Worm (Caenorhabditis elegans) whole organism, L4 larva: ENCODE data around the gene ceh-14.
A peak's percentile ranks its signal among the peaks of the same experiment; 100 is the strongest.

Experiments
- F26F4.8 ChIP-seq: fragments of 200-800 bp; sonication (Bioruptor generic); conservative IDR thresholded peaks from 2 replicates; pipeline ENCODE4 v1.3.6; 2022; ENCODE audit warnings: missing genetic modification characterization, missing compliant biosample characterization
- F44E2.7 ChIP-seq: fragments of 200-800 bp; sonication (Bioruptor generic); IDR thresholded peaks from 2 replicates; pipeline ENCODE4 v2.1.2; 2022; ENCODE audit warnings: missing genetic modification characterization, missing compliant biosample characterization
- Y48G9A.11 ChIP-seq: fragments of 200-800 bp; sonication (Bioruptor generic); IDR thresholded peaks from 2 replicates; pipeline ENCODE4 v1.3.6; 2022; ENCODE audit warnings: missing genetic modification reagents, missing genetic modification characterization, missing compliant biosample characterization
- Y5F2A.4 ChIP-seq: fragments of 200-800 bp; sonication (Bioruptor generic); optimal IDR thresholded peaks from 2 replicates; lab custom pipeline; 2018; ENCODE audit warnings: mild to moderate bottlenecking, missing genetic modification characterization, missing compliant biosample characterization
- ZK337.2 ChIP-seq: fragments of 200-800 bp; sonication (Bioruptor generic); IDR thresholded peaks from 2 replicates; pipeline ENCODE4 v1.3.6; 2022; ENCODE audit warnings: missing genetic modification reagents, missing genetic modification characterization, missing compliant biosample characterization
- aly-2 ChIP-seq: sonication (generic microtip); optimal IDR thresholded peaks from 2 replicates; lab custom pipeline; 2018; ENCODE audit warnings: missing biosample characterization, missing genetic modification characterization
- ceh-28 ChIP-seq: fragments of 150-350 bp; optimal IDR thresholded peaks from 2 replicates; lab custom pipeline; 2014; ENCODE audit warnings: missing biosample characterization, missing genetic modification reagents, missing genetic modification characterization
- ceh-44 ChIP-seq: fragments of 200-800 bp; sonication (Bioruptor generic); IDR thresholded peaks from 2 replicates; pipeline ENCODE4 v1.3.6; 2022; ENCODE audit warnings: missing genetic modification reagents, missing genetic modification characterization, missing compliant biosample characterization
- daf-12 ChIP-seq: fragments of 150-350 bp; optimal IDR thresholded peaks from 2 replicates; lab custom pipeline; 2014; ENCODE audit warnings: missing biosample characterization, missing genetic modification reagents, missing genetic modification characterization
- daf-16 ChIP-seq, 3 experiments: sonication (generic microtip); optimal IDR thresholded peaks; 2 replicates each; lab custom pipeline; 2016 to 2017; ENCODE audit warnings: missing genetic modification characterization in 3 of 3, missing genetic modification reagents in 3 of 3, mild to moderate bottlenecking in 2 of 3, missing compliant biosample characterization in 2 of 3, missing biosample characterization in 1 of 3, moderate library complexity in 1 of 3
- dmd-6 ChIP-seq: fragments of 200-800 bp; sonication (Bioruptor generic); IDR thresholded peaks from 2 replicates; pipeline ENCODE4 v1.3.6; 2022; ENCODE audit warnings: missing genetic modification reagents, missing genetic modification characterization, missing compliant biosample characterization
- dve-1 ChIP-seq: sonication (generic microtip); optimal IDR thresholded peaks from 2 replicates; lab custom pipeline; 2017; ENCODE audit warnings: antibody characterized with exemption, mild to moderate bottlenecking, missing genetic modification characterization, missing compliant biosample characterization; ENCODE audit not compliant: insufficient read depth
- hif-1 ChIP-seq, 2 experiments: sonication (generic microtip); optimal IDR thresholded peaks; 2 replicates each; lab custom pipeline; 2016 to 2017; ENCODE audit warnings: missing compliant biosample characterization in 2 of 2, missing genetic modification characterization in 2 of 2, missing genetic modification reagents in 2 of 2, missing genotype in 2 of 2, mild to moderate bottlenecking in 1 of 2
- hlh-11 ChIP-seq: fragments of 200-800 bp; sonication (Bioruptor generic); optimal IDR thresholded peaks from 2 replicates; lab custom pipeline; 2018; ENCODE audit warnings: mild to moderate bottlenecking, missing genetic modification characterization, missing compliant biosample characterization
- hlh-30 ChIP-seq: sonication (generic microtip); optimal IDR thresholded peaks from 2 replicates; lab custom pipeline; 2017; ENCODE audit warnings: antibody characterized with exemption, mild to moderate bottlenecking, missing genetic modification characterization, missing compliant biosample characterization; ENCODE audit not compliant: insufficient read depth
- hmg-1.1 ChIP-seq: fragments of 200-800 bp; sonication (Bioruptor generic); IDR thresholded peaks from 2 replicates; pipeline ENCODE4 v1.3.6; 2022; ENCODE audit warnings: missing genetic modification reagents, missing genetic modification characterization, missing compliant biosample characterization
- lin-1 ChIP-seq: fragments of 200-800 bp; sonication (Bioruptor generic); IDR thresholded peaks from 2 replicates; pipeline ENCODE4 v1.3.6; 2022; ENCODE audit warnings: missing genetic modification reagents, missing genetic modification characterization, missing compliant biosample characterization
- lin-15B ChIP-seq: fragments of 150-350 bp; sonication (generic microtip); optimal IDR thresholded peaks from 3 replicates; lab custom pipeline; 2014; ENCODE audit warnings: missing biosample characterization, missing genetic modification characterization
- lsy-2 ChIP-seq, 2 experiments: fragments of 150-350 bp in 1 of 2; sonication (generic microtip) in 1 of 2; optimal IDR thresholded peaks; 2 replicates each; lab custom pipeline; 2014 to 2017; ENCODE audit warnings: missing biosample characterization in 2 of 2, missing genetic modification characterization in 2 of 2
- mdl-1 ChIP-seq, 2 experiments: fragments of 150-350 bp in 1 of 2; sonication (generic microtip) in 1 of 2; optimal IDR thresholded peaks; 2 replicates each; lab custom pipeline; 2014 to 2017; ENCODE audit warnings: missing biosample characterization in 2 of 2, missing genetic modification characterization in 2 of 2
- mep-1 ChIP-seq: fragments of 150-350 bp; sonication (generic microtip); optimal IDR thresholded peaks from 3 replicates; lab custom pipeline; 2014; ENCODE audit warnings: missing biosample characterization, missing genetic modification characterization
- mxl-3 ChIP-seq: fragments of 200-800 bp; sonication (Bioruptor generic); optimal IDR thresholded peaks from 2 replicates; lab custom pipeline; 2018; ENCODE audit warnings: mild to moderate bottlenecking, missing genetic modification characterization, missing compliant biosample characterization
- nhr-10 ChIP-seq: fragments of 150-350 bp; optimal IDR thresholded peaks from 2 replicates; lab custom pipeline; 2014; ENCODE audit warnings: missing biosample characterization, missing genetic modification characterization
- nhr-102 ChIP-seq: sonication (generic microtip); optimal IDR thresholded peaks from 2 replicates; lab custom pipeline; 2016; ENCODE audit warnings: mild to moderate bottlenecking, missing genetic modification characterization, moderate library complexity, missing compliant biosample characterization
- nhr-11 ChIP-seq: fragments of 150-350 bp; optimal IDR thresholded peaks from 2 replicates; lab custom pipeline; 2014; ENCODE audit warnings: missing biosample characterization, missing genetic modification characterization
- nhr-28 ChIP-seq: fragments of 150-350 bp; optimal IDR thresholded peaks from 2 replicates; lab custom pipeline; 2014; ENCODE audit warnings: missing biosample characterization, missing genetic modification characterization
- nhr-41 ChIP-seq: fragments of 200-800 bp; sonication (Bioruptor generic); IDR thresholded peaks from 2 replicates; pipeline ENCODE4 v1.3.6; 2022; ENCODE audit warnings: missing genetic modification reagents, missing genetic modification characterization, missing compliant biosample characterization
- nhr-48 ChIP-seq: sonication (generic microtip); optimal IDR thresholded peaks from 2 replicates; lab custom pipeline; 2016; ENCODE audit warnings: mild to moderate bottlenecking, missing genetic modification characterization, missing compliant biosample characterization
- nhr-6 ChIP-seq: fragments of 150-350 bp; optimal IDR thresholded peaks from 2 replicates; lab custom pipeline; 2014; ENCODE audit warnings: missing biosample characterization, missing genetic modification characterization
- nhr-77 ChIP-seq: fragments of 150-350 bp; optimal IDR thresholded peaks from 2 replicates; lab custom pipeline; 2014; ENCODE audit warnings: missing biosample characterization, missing genetic modification characterization
- php-3 ChIP-seq: fragments of 200-800 bp; sonication (Bioruptor generic); IDR thresholded peaks from 2 replicates; pipeline ENCODE4 v1.3.6; 2022; ENCODE audit warnings: missing genetic modification reagents, missing genetic modification characterization, missing compliant biosample characterization
- pqm-1 ChIP-seq: sonication (generic microtip); optimal IDR thresholded peaks from 2 replicates; lab custom pipeline; 2017; ENCODE audit warnings: missing biosample characterization, missing genetic modification characterization
- sdz-12 ChIP-seq: fragments of 200-800 bp; sonication (Bioruptor generic); optimal IDR thresholded peaks from 2 replicates; lab custom pipeline; 2018; ENCODE audit warnings: mild to moderate bottlenecking, missing genetic modification characterization, missing compliant biosample characterization
- tra-1 ChIP-seq: fragments of 200-800 bp; sonication (Bioruptor generic); IDR thresholded peaks from 2 replicates; pipeline ENCODE4 v1.3.6; 2022; ENCODE audit warnings: missing genetic modification reagents, missing genetic modification characterization, missing compliant biosample characterization
- unc-130 ChIP-seq: sonication (generic microtip); optimal IDR thresholded peaks from 2 replicates; lab custom pipeline; 2016; ENCODE audit warnings: missing genetic modification reagents, missing genetic modification characterization, missing compliant biosample characterization
- unc-39 ChIP-seq: sonication (generic microtip); optimal IDR thresholded peaks from 2 replicates; lab custom pipeline; 2017; ENCODE audit warnings: missing biosample characterization, missing genetic modification characterization
- unc-62 ChIP-seq, 3 experiments: fragments of 150-350 bp in 1 of 3; sonication (generic microtip); optimal IDR thresholded peaks in 2 of 3; peaks in 1 of 3; 1 replicate in 1 of 3; 2 replicates in 2 of 3; lab custom pipeline; 2014 to 2017; ENCODE audit warnings: missing biosample characterization in 3 of 3, missing genetic modification characterization in 3 of 3, missing genetic modification reagents in 3 of 3, missing genotype in 1 of 3
- zfp-3 ChIP-seq: fragments of 200-800 bp; sonication (Bioruptor generic); conservative IDR thresholded peaks from 2 replicates; pipeline ENCODE4 v1.3.6; 2022; ENCODE audit warnings: missing genetic modification reagents, missing genetic modification characterization, missing compliant biosample characterization
- ztf-11 ChIP-seq: fragments of 150-350 bp; optimal IDR thresholded peaks from 2 replicates; lab custom pipeline; 2014; ENCODE audit warnings: missing biosample characterization, missing genetic modification characterization
- ztf-7 ChIP-seq: fragments of 150-350 bp; optimal IDR thresholded peaks from 2 replicates; lab custom pipeline; 2014; ENCODE audit warnings: missing biosample characterization, missing genetic modification characterization

The ceh-14 gene

DNA sequence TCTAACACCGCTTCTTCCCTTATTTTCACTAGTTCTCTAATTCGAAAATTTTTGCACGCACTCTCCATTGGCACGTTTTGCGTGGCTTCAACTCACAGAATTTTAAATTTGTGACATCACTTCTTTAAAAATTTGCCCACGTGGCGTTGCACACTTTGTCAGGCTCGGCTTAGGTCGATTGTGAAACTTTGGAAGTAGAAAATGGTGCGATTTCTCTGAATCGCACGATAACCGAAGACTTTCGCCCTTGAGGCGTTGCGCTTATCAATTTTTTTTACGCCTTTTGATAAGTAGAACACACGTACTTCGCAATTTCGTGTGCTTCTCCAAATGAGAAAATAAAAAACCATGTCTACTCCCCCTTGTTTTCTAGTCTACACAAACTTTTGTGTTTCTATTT lies 45.8 kb upstream of the ceh-14 start (continued):
- peak; percentile 47 for TF ChIP-seq hlh-30 (tag; lab: Kevin White, UChicago)
- TF ChIP-seq ztf-11 (tag; lab: Kevin White, UChicago): no peak
- 0 out of 2 replicates have a peak, but pooled peaks have one; percentile 12 for TF ChIP-seq hmg-1.1 (GFP tag; lab: Robert Waterston, UW)
- no peak for TF ChIP-seq nhr-10 (tag; lab: Kevin White, UChicago)
- TF ChIP-seq zfp-3: peak; percentile 58; the same call in 1 of the 2 replicates
- no peak for TF ChIP-seq nhr-41
- no peak for TF ChIP-seq daf-12 (tag; lab: Kevin White, UChicago)
- TF ChIP-seq nhr-11: no peak
- no peak for TF ChIP-seq ZK337.2
- TF ChIP-seq, all 104 proteins: peak for 18

DNA sequence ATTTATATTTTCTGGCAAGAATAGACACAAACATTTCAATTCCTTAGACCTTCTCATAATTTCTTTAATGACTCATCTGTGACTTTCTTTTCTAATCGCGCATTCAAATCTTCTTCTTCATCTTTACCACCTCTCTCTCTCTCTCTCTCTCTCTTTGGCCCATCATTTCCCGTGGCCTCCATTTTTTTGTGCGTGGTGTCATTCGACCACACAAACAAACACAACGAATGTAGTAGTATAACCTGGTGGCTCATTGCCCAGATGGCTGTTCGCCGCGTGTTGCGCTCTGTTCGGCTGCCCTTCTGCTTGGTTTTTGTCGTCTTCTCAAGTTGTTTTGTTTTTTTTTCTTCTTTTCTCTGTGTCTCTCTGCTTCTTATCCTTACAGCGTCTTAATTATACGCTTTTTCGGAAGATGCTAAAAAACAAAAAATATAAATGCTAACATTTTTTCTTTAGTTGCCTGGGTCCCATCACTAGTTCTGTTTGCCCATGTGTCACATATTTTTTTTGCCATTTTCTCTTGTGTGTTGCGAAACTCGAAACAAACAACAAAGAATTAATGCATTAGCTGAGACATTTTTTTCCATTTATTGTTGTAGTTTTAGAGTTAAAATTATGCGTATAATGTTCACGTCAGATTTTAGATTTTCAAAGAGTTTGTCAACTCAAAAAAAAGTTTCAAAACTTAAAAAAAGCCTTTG lies 45.1 kb upstream of the ceh-14 start:
- TF ChIP-seq mdl-1 (tag; optimal IDR thresholded peaks at IDR 0.05; lab: Kevin White, UChicago): peak in 1 of 2 experiments; percentile 46
- peak; percentile 38 for TF ChIP-seq hlh-30 (tag; lab: Kevin White, UChicago)
- peak; percentile 48 for TF ChIP-seq nhr-28 (tag; lab: Kevin White, UChicago)
- TF ChIP-seq hlh-11 (tag; lab: Kevin White, UChicago): peak; percentile 58
- no peak for TF ChIP-seq aly-2
- no peak for TF ChIP-seq F26F4.8 (GFP tag; lab: Robert Waterston, UW)
- TF ChIP-seq dmd-6 (GFP tag; lab: Robert Waterston, UW): 0 out of 2 replicates have a peak, but pooled peaks have one; percentile 22
- TF ChIP-seq unc-39 (tag; lab: Kevin White, UChicago): no peak
- no peak for TF ChIP-seq sdz-12 (GFP tag; lab: Kevin White, UChicago)
- no peak for TF ChIP-seq F44E2.7 (GFP tag; lab: Robert Waterston, UW)
- TF ChIP-seq ztf-7 (tag; lab: Kevin White, UChicago): peak; percentile 13
- peak in 1 of 2 experiments; percentile 19 for TF ChIP-seq daf-16 (GFP tag; optimal IDR thresholded peaks at IDR 0.05; lab: Kevin White, UChicago)
- TF ChIP-seq daf-16 (tag; optimal IDR thresholded peaks at IDR 0.05; lab: Kevin White, UChicago): no peak
- TF ChIP-seq nhr-6 (tag; lab: Kevin White, UChicago): peak; percentile 35
- TF ChIP-seq Y48G9A.11: no peak
- TF ChIP-seq mep-1 (tag; lab: Kevin White, UChicago): peak; percentile 68
- peak in 1 of 2 experiments; percentile 28 for TF ChIP-seq unc-62 (GFP tag; optimal IDR thresholded peaks at IDR 0.05 in 1 of 2; lab: Kevin White, UChicago)
- TF ChIP-seq unc-62 (tag; optimal IDR thresholded peaks at IDR 0.05; lab: Kevin White, UChicago): no peak
- no peak for TF ChIP-seq ceh-28

DNA sequence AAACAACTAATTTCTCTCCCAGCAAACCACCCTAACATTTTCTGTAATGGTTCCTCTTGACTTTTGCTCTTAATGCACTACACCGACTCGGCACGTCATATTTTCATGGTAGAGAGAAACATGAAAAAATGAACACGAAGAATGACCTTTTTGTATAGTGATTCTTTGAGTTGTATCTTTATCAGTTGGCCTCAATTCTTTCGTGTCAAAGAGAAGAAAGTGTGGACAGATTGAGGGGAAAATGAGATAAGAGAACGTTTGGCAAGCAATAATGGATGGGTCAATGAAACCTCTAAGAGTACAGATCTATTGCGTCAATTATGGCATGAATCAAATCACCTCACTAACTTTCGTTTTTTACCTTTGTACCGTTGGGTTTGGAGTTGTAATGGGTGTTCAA lies 43.4 kb upstream of the ceh-14 start:
- TF ChIP-seq hif-1 (tag; optimal IDR thresholded peaks at IDR 0.05; lab: Kevin White, UChicago): peak in 1 of 2 experiments; percentile 2
- peak; percentile 31 for TF ChIP-seq mxl-3 (GFP tag; lab: Kevin White, UChicago)
- TF ChIP-seq unc-62 (GFP tag; optimal IDR thresholded peaks at IDR 0.05 in 1 of 2; lab: Kevin White, UChicago): peak in 1 of 2 experiments; percentile 98
- TF ChIP-seq unc-62 (tag; optimal IDR thresholded peaks at IDR 0.05; lab: Kevin White, UChicago): no peak
- peak; percentile 16 for TF ChIP-seq mep-1 (tag; lab: Kevin White, UChicago)
- TF ChIP-seq ceh-44 (GFP tag; lab: Robert Waterston, UW): no peak
- TF ChIP-seq dmd-6 (GFP tag; lab: Robert Waterston, UW): peak; percentile 86
- TF ChIP-seq nhr-28 (tag; lab: Kevin White, UChicago): peak; percentile 98
- peak; percentile 38; the same call in 1 of the 2 replicates for TF ChIP-seq lin-1 (GFP tag; lab: Robert Waterston, UW)
- no peak for TF ChIP-seq Y5F2A.4 (GFP tag; lab: Kevin White, UChicago)
- peak; percentile 97 for TF ChIP-seq pqm-1 (tag; lab: Kevin White, UChicago)
- TF ChIP-seq nhr-102 (tag; lab: Kevin White, UChicago): no peak
- TF ChIP-seq nhr-11: peak; percentile 33
- peak; percentile 56 for TF ChIP-seq nhr-48
- TF ChIP-seq daf-16 (GFP tag; optimal IDR thresholded peaks at IDR 0.05; lab: Kevin White, UChicago): no peak
- TF ChIP-seq daf-16 (tag; optimal IDR thresholded peaks at IDR 0.05; lab: Kevin White, UChicago): peak; percentile 87
- peak; percentile 17 for TF ChIP-seq nhr-77 (tag; lab: Kevin White, UChicago)
- TF ChIP-seq tra-1 (GFP tag; lab: Robert Waterston, UW): peak; percentile 80
- peak; percentile 61 for TF ChIP-seq php-3
- TF ChIP-seq lin-15B (tag; lab: Kevin White, UChicago): no peak
- peak in 1 of 2 experiments; percentile 41 for TF ChIP-seq mdl-1 (tag; optimal IDR thresholded peaks at IDR 0.05; lab: Kevin White, UChicago)
- no peak for TF ChIP-seq unc-130 (GFP tag; lab: Kevin White, UChicago)
- TF ChIP-seq hlh-11 (tag; lab: Kevin White, UChicago): peak; percentile 76
- TF ChIP-seq lsy-2 (tag; optimal IDR thresholded peaks at IDR 0.05; lab: Kevin White, UChicago): peak in 1 of 2 experiments; percentile 5
- TF ChIP-seq nhr-41: 0 out of 2 replicates have a peak, but pooled peaks have one; percentile 56
- peak; percentile 76 for TF ChIP-seq dve-1
